Worm (Caenorhabditis elegans): Measurements from ENCODE around the gene D1086.7.

The D1086.7 gene

DNA sequence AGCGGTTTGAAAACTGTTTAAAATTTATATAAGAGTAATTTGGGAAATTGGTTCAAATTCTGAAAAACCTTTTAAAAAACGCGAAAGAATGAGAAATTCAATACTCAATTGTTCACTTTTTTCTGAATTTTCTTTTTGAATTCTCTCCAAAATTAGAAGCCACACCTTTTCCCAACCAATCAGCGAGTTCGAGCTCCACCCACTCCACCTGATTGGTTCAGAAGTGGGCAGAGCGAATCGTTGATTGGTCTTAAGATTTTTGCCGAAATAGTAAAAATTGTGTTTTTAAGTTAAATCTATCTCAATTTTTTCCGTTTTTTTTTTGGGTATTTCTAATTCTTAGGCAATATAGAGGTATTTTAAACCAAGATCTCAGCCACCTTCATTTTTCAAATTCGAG, 20.1 kb upstream of the D1086.7 start:
- TF ChIP-seq elt-2 (tag; optimal IDR thresholded peaks at IDR 0.05) (no peak), tbx-2 (tag; optimal IDR thresholded peaks at IDR 0.05) (no peak), mdl-1 (tag; optimal IDR thresholded peaks at IDR 0.05) (no peak), nhr-28 (tag; optimal IDR thresholded peaks at IDR 0.05) (no peak), unc-39 (tag; optimal IDR thresholded peaks at IDR 0.05) (no peak), ztf-4 (tag; optimal IDR thresholded peaks at IDR 0.05) (no peak), ceh-82 (tag; optimal IDR thresholded peaks at IDR 0.05) (no peak), nfya-1 (tag; optimal IDR thresholded peaks at IDR 0.05; ENCODE audit: insufficient read depth) (peak; percentile 90), nhr-77 (tag; optimal IDR thresholded peaks at IDR 0.05) (no peak)

- TF ChIP-seq lin-15B (tag; optimal IDR thresholded peaks at IDR 0.05) (no peak), nhr-43 (tag; optimal IDR thresholded peaks at IDR 0.05; ENCODE audit: poor library complexity, severe bottlenecking) (no peak), nhr-12 (tag; optimal IDR thresholded peaks at IDR 0.05) (no peak), nhr-237 (tag; optimal IDR thresholded peaks at IDR 0.05) (no peak)
Observed at ce11 chrV:14064422-14064821, 19.6 kb upstream of the D1086.7 start, which contains the start of gene D1086.21. TSS of gene D1086.21 (plus strand) at chrV:14064722.

DNA sequence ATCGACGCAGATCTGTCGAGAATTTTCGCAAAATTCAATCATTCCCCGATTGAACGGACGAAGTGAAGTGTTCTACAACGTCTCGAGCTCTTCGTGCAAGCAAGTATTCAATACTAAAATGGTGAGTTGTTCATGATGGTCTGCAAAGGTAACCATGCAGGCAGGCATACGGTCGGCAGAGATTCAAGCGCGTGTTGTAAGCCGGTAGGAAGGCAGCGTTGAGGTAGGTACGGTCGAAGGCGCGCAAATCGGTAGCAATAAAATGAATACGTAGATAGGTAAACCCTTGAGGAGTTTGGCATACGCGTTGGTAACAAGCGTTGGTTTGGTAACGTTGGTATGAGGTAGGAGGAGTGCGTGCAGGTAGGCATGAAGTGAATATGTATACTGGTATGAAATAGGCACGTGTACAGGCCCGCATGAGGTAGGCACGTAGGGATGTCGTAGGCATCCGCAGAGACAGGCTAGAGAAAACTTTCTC, 16.2 kb upstream of the D1086.7 start, which contains the start of gene D1086.17:
Gene D1086.17, plus strand, starts transcription at position 51 of the 481 bp plus-strand sequence.
- TF ChIP-seq ceh-9 (tag; optimal IDR thresholded peaks at IDR 0.05) (no peak), nhr-28 (tag; optimal IDR thresholded peaks at IDR 0.05) (no peak), snpc-4 (tag; optimal IDR thresholded peaks at IDR 0.05) (no peak), pqm-1 (tag; optimal IDR thresholded peaks at IDR 0.05) (no peak), mdl-1 (tag; optimal IDR thresholded peaks at IDR 0.05) (no peak), unc-62 (GFP tag; optimal IDR thresholded peaks at IDR 0.05) (no peak), aly-2 (tag; optimal IDR thresholded peaks at IDR 0.05) (no peak), sea-2 (GFP tag; optimal IDR thresholded peaks at IDR 0.05) (no peak), hmg-11 (tag; optimal IDR thresholded peaks at IDR 0.05) (no peak), ztf-4 (tag; optimal IDR thresholded peaks at IDR 0.05) (no peak)

ce11 chrV:14069899-14070298, 14.2 kb upstream of the D1086.7 start:
- TF ChIP-seq ceh-28 (tag; optimal IDR thresholded peaks at IDR 0.05): no peak
- TF ChIP-seq zag-1 (tag; optimal IDR thresholded peaks at IDR 0.05): no peak
- no peak for TF ChIP-seq fkh-2 (tag; optimal IDR thresholded peaks at IDR 0.05)
- TF ChIP-seq nhr-23 (tag; optimal IDR thresholded peaks at IDR 0.05): no peak
- TF ChIP-seq ZK546.5 (tag; optimal IDR thresholded peaks at IDR 0.05): no peak
- no peak for TF ChIP-seq nhr-77 (tag; optimal IDR thresholded peaks at IDR 0.05)
- TF ChIP-seq nhr-67 (tag; optimal IDR thresholded peaks at IDR 0.05): no peak
- TF ChIP-seq R02D3.7 (tag; optimal IDR thresholded peaks at IDR 0.05): no peak
- no peak for TF ChIP-seq elt-3 (tag; optimal IDR thresholded peaks at IDR 0.05)
- no peak for TF ChIP-seq ztf-4 (tag; optimal IDR thresholded peaks at IDR 0.05)
- TF ChIP-seq daf-12 (tag; optimal IDR thresholded peaks at IDR 0.05): no peak
- no peak for TF ChIP-seq aly-2 (tag; optimal IDR thresholded peaks at IDR 0.05)
- no peak for TF ChIP-seq ama-1 (optimal IDR thresholded peaks at IDR 0.05)
- TF ChIP-seq sea-2 (GFP tag; optimal IDR thresholded peaks at IDR 0.05): no peak

DNA sequence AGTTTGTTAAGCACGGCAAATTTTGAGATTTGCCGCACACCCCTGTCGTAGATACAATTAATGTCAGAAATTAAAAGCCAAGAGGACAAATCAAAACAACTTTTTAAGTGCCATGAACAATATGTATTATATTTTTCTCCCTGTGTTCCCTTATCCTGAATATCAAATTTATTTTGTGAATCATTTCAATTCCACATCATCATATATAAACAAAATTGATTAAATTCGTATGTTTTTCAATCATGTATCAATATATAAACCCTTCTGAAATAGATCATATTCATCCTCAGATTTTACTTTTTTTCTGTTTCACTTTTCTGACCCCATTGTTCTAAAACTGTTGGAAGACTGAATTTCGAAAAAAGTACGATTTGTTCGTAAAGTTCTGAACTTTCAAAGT, 9.9 kb upstream of the D1086.7 start, which contains the start of gene D1086.11:
Gene D1086.11, plus strand, starts transcription at position 301 of the 400 bp plus-strand sequence.
- no peak for TF ChIP-seq nhr-28 (tag; optimal IDR thresholded peaks at IDR 0.05)
- no peak for TF ChIP-seq tbx-2 (tag; optimal IDR thresholded peaks at IDR 0.05)
- TF ChIP-seq nhr-67 (tag; optimal IDR thresholded peaks at IDR 0.05): no peak
- no peak for TF ChIP-seq lsy-12 (tag; optimal IDR thresholded peaks at IDR 0.05)
- no peak for TF ChIP-seq eor-1 (tag; optimal IDR thresholded peaks at IDR 0.05)
- TF ChIP-seq daf-12 (tag; optimal IDR thresholded peaks at IDR 0.05): no peak
- TF ChIP-seq egl-5 (tag; optimal IDR thresholded peaks at IDR 0.05): no peak
- no peak for TF ChIP-seq pqm-1 (tag; optimal IDR thresholded peaks at IDR 0.05)
- TF ChIP-seq nhr-237 (tag; optimal IDR thresholded peaks at IDR 0.05): no peak
- TF ChIP-seq nfya-1 (tag; optimal IDR thresholded peaks at IDR 0.05; ENCODE audit: insufficient read depth): no peak
- TF ChIP-seq ceh-9 (tag; optimal IDR thresholded peaks at IDR 0.05): no peak

- TF ChIP-seq nhr-76 (tag; optimal IDR thresholded peaks at IDR 0.05) (no peak), nhr-237 (tag; optimal IDR thresholded peaks at IDR 0.05) (no peak), pha-4 (tag; optimal IDR thresholded peaks at IDR 0.05) (no peak), fos-1 (tag; optimal IDR thresholded peaks at IDR 0.05) (no peak), daf-12 (tag; optimal IDR thresholded peaks at IDR 0.05) (no peak)
Observed at ce11 chrV:14079501-14079900, 4.6 kb upstream of the D1086.7 start, which contains the start of gene D1086.6. TSS of gene D1086.6 (plus strand) at chrV:14079801.

Data from whole organism, L3 larva.